Worm (Caenorhabditis elegans) whole organism, early embryonic: ENCODE measurements around the gene pos-1.

Experiments used
- B0310.2 ChIP-seq: sonication (generic microtip); optimal IDR thresholded peaks from 2 replicates; lab custom pipeline; 2016; ENCODE audit warnings: mild to moderate bottlenecking, missing genetic modification characterization, missing compliant biosample characterization
- F13C5.2 ChIP-seq: sonication (generic microtip); optimal IDR thresholded peaks from 2 replicates; lab custom pipeline; 2017; ENCODE audit warnings: mild to moderate bottlenecking, missing genetic modification characterization, inconsistent platforms, missing compliant biosample characterization
- aly-1 ChIP-seq: sonication (generic microtip); optimal IDR thresholded peaks from 2 replicates; lab custom pipeline; 2016; ENCODE audit warnings: missing genetic modification characterization, missing compliant biosample characterization
- ama-1 ChIP-seq: fragments of 150-350 bp; optimal IDR thresholded peaks from 2 replicates; lab custom pipeline; 2014
- ceh-13 ChIP-seq: fragments of 200-800 bp; sonication (Bioruptor generic); optimal IDR thresholded peaks from 2 replicates; lab custom pipeline; 2018; ENCODE audit warnings: mild to moderate bottlenecking, missing genetic modification characterization, missing compliant biosample characterization
- ceh-36 ChIP-seq: sonication (generic microtip); optimal IDR thresholded peaks from 2 replicates; lab custom pipeline; 2016; ENCODE audit warnings: missing genetic modification characterization, inconsistent platforms, missing compliant biosample characterization
- ets-7 ChIP-seq: sonication (generic microtip); optimal IDR thresholded peaks from 2 replicates; lab custom pipeline; 2016; ENCODE audit warnings: missing genotype, missing genetic modification characterization, missing compliant biosample characterization
- flt-1 ChIP-seq: fragments of 200-800 bp; sonication (Bioruptor generic); IDR thresholded peaks from 2 replicates; pipeline ENCODE4 v1.3.6; 2022; ENCODE audit warnings: missing genetic modification characterization, missing compliant biosample characterization
- hmbx-1 ChIP-seq: sonication (generic microtip); optimal IDR thresholded peaks from 2 replicates; lab custom pipeline; 2016; ENCODE audit warnings: mild to moderate bottlenecking, missing genetic modification characterization, missing compliant biosample characterization
- hmg-4 ChIP-seq: fragments of 200-800 bp; sonication (Bioruptor generic); optimal IDR thresholded peaks from 2 replicates; lab custom pipeline; 2018; ENCODE audit warnings: mild to moderate bottlenecking, missing genetic modification characterization, missing compliant biosample characterization
- hnd-1 ChIP-seq: sonication (generic microtip); optimal IDR thresholded peaks from 2 replicates; lab custom pipeline; 2016; ENCODE audit warnings: missing genetic modification characterization, missing compliant biosample characterization
- pes-1 ChIP-seq: fragments of 200-800 bp; sonication (Bioruptor generic); IDR thresholded peaks from 2 replicates; pipeline ENCODE4 v1.3.6; 2022; ENCODE audit warnings: missing genetic modification reagents, missing genetic modification characterization, missing compliant biosample characterization
- scrt-1 ChIP-seq: fragments of 200-800 bp; sonication (Bioruptor generic); IDR thresholded peaks from 2 replicates; pipeline ENCODE4 v1.3.6; 2022; ENCODE audit warnings: missing genetic modification characterization, missing compliant biosample characterization
- sea-1 ChIP-seq: fragments of 200-800 bp; sonication (Bioruptor generic); conservative IDR thresholded peaks from 2 replicates; pipeline ENCODE4 v1.3.6; 2022; ENCODE audit warnings: missing genetic modification characterization, missing compliant biosample characterization
- tbx-11 ChIP-seq: fragments of 200-800 bp; sonication (Bioruptor generic); IDR thresholded peaks from 2 replicates; pipeline ENCODE4 v1.3.6; 2022; ENCODE audit warnings: missing genetic modification characterization, missing compliant biosample characterization
- tbx-37 ChIP-seq: fragments of 200-800 bp; sonication (Bioruptor generic); conservative IDR thresholded peaks from 2 replicates; pipeline ENCODE4 v1.3.6; 2022; ENCODE audit warnings: missing genetic modification reagents, missing genetic modification characterization, missing compliant biosample characterization
- tra-4 ChIP-seq: sonication (generic microtip); optimal IDR thresholded peaks from 2 replicates; lab custom pipeline; 2017; ENCODE audit warnings: missing genetic modification characterization, missing compliant biosample characterization

The pos-1 gene

DNA sequence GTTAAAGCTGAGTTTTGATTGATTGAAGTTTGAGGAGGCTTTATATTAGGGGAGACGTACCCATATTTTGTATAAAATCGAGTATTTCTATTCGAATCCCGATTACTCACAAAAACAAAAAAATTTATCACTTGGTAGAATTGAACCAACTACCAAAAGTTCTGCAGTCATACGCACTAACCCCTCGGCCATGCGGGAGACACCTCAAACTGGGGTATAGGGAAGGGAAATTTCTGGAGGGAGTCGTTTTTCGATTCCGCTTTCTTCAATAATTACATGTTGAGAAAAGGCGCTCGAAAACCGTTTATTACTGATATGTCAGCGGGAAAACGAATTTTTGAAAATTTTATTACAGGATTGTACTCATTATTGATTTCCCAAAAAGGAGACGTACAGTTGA, 17.4 kb downstream of the pos-1 start:
- TF ChIP-seq pes-1 (GFP tag; lab: Robert Waterston, UW) = peak; percentile 86
- peak; percentile 80 for TF ChIP-seq sea-1 (GFP tag; lab: Robert Waterston, UW)
- TF ChIP-seq scrt-1 (GFP tag; lab: Robert Waterston, UW) = peak; percentile 84
- peak; percentile 75 for TF ChIP-seq tbx-11
- TF ChIP-seq tbx-37 (GFP tag; lab: Robert Waterston, UW) = peak; percentile 60
- peak; percentile 80 for TF ChIP-seq flt-1 (GFP tag; lab: Robert Waterston, UW)

DNA sequence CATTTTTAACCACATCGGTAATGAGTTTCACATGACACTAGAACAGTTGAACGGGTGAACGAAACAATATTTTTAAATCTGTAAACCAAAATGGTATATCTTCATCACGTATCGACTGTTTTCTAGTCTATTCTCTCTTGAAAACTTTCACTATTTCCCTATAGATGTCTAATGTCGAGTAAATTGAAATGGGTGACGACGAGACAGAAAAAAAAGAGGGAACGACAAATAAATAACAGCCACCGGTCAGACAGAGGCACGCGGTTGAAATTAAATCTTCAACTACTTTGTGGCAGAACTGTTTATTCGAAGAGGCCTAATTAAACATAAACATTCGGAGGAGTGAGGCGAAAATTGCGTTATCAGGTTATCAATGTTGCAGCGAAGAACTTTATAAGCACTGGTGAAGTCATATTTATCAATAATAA, 20.5 kb downstream of the pos-1 start:
- TF ChIP-seq ceh-36 (tag; lab: Kevin White, UChicago) = no peak

ce11 chrV:8435292-8435691, 21.4 kb downstream of the pos-1 start:
- no peak for TF ChIP-seq tbx-11
- TF ChIP-seq tbx-37 (GFP tag; lab: Robert Waterston, UW) = no peak
- TF ChIP-seq ceh-36 (tag; lab: Kevin White, UChicago) = no peak
- TF ChIP-seq hmg-4 (GFP tag; lab: Kevin White, UChicago) = no peak
- no peak for TF ChIP-seq ceh-13 (GFP tag; lab: Kevin White, UChicago)

DNA sequence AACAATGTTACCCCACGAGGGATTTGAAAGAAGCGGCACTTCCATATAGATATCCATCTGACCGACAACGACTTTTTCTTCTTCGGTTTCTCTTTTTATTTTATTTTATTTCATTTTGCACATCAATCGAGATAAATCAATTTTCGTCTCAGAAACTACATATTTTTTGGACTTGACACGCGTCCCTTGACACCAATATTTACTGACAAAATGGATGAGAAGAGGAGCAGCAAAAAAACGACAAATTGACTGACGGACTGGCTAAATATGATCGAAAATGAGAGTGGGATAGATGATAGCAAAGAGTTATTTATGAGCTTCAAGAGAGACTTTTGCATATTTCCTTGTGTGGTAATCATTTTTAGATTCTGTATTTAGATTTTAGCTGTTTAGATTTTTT, 23.5 kb downstream of the pos-1 start:
- TF ChIP-seq tra-4 (tag; lab: Kevin White, UChicago) (no peak), scrt-1 (GFP tag; lab: Robert Waterston, UW) (no peak), pes-1 (GFP tag; lab: Robert Waterston, UW) (no peak), ceh-36 (tag; lab: Kevin White, UChicago) (no peak), B0310.2 (tag; lab: Kevin White, UChicago) (no peak), aly-1 (tag; lab: Kevin White, UChicago) (no peak), ama-1 (lab: Kevin White, UChicago) (no peak), ceh-13 (GFP tag; lab: Kevin White, UChicago) (no peak)

ce11 chrV:8444357-8444856, 30.5 kb downstream of the pos-1 start, which contains the start of gene lmd-3:
Gene lmd-3, minus strand, starts transcription at chrV:8444806.
- TF ChIP-seq tbx-37 (GFP tag; lab: Robert Waterston, UW) (no peak), ceh-36 (tag; lab: Kevin White, UChicago) (no peak), ama-1 (lab: Kevin White, UChicago) (no peak), hmbx-1 (tag; lab: Kevin White, UChicago) (no peak), ets-7 (tag; lab: Kevin White, UChicago) (no peak), aly-1 (tag; lab: Kevin White, UChicago) (no peak), flt-1 (GFP tag; lab: Robert Waterston, UW) (no peak), scrt-1 (GFP tag; lab: Robert Waterston, UW) (no peak)

DNA sequence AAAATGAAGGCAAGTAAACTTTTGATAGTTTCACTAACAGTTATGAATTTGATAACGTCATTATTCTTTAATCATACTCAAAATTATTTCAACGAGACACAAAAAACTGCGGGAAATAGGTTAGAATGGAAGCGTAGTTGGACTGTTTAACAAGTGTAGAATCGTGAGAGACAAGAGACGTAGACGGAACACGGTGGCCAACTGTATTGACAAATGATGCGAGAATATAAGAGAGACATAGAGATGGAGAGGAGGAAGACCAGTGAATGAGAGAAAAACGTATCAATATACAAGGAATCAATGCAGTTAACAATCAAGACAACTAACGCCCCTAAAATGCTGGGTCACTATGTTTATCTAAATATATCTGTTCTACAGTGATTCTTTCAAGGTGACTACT, 31.8 kb downstream of the pos-1 start:
- TF ChIP-seq ets-7 (tag; lab: Kevin White, UChicago) (no peak), tra-4 (tag; lab: Kevin White, UChicago) (no peak), pes-1 (GFP tag; lab: Robert Waterston, UW) (no peak), tbx-37 (GFP tag; lab: Robert Waterston, UW) (no peak), tbx-11 (no peak), scrt-1 (GFP tag; lab: Robert Waterston, UW) (no peak), hnd-1 (tag; lab: Kevin White, UChicago) (no peak), F13C5.2 (no peak), hmbx-1 (tag; lab: Kevin White, UChicago) (no peak), sea-1 (GFP tag; lab: Robert Waterston, UW) (no peak), ceh-36 (tag; lab: Kevin White, UChicago) (no peak), hmg-4 (GFP tag; lab: Kevin White, UChicago) (no peak), aly-1 (tag; lab: Kevin White, UChicago) (no peak)

DNA sequence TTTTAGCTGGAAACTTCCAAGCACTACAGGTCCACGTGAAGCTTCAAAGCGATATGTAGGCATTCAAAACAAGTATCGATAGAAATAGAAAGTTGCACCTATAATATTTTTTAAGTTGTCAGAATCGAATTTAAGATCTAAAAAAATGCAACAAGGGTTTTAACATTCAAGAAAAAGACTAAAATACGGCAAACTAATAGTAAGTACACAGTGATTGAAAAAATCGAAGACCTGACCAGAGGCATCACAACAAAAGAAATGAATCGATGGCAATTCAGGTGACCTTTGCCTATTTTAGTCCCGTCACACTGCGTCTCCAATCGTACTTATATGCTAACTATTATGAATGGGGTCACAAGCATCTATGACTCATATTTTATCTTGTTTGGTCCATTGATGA, 34.0 kb downstream of the pos-1 start, which contains the start of gene T23B12.5:
T23B12.5 (minus strand) TSS at position 101 of the 400 bp plus-strand sequence.
- TF ChIP-seq hnd-1 (tag; lab: Kevin White, UChicago) = no peak
- no peak for TF ChIP-seq tra-4 (tag; lab: Kevin White, UChicago)
- no peak for TF ChIP-seq ets-7 (tag; lab: Kevin White, UChicago)
- TF ChIP-seq sea-1 (GFP tag; lab: Robert Waterston, UW) = no peak
- TF ChIP-seq aly-1 (tag; lab: Kevin White, UChicago) = no peak
- TF ChIP-seq tbx-37 (GFP tag; lab: Robert Waterston, UW) = no peak
- TF ChIP-seq tbx-11 = no peak
- no peak for TF ChIP-seq hmbx-1 (tag; lab: Kevin White, UChicago)

DNA sequence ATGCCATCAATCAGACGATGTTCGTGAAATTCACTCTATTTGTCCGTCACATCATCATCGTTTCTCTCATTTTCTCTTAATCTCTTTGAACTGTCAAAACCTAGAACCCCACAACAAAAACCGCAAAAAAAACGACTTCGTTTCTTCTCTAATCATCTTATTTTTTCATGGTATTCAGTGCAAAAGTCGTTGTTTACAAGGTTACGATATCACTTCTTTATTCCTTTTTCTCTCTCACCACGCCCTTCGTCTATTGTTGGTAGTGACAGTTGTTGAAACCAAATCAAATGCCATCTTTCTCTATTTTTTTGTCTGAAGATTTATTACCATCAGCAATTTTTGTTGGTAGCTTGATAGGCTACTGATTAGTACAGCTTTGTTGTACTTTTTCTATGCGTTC, 35.4 kb downstream of the pos-1 start:
- TF ChIP-seq flt-1 (GFP tag; lab: Robert Waterston, UW) (no peak), pes-1 (GFP tag; lab: Robert Waterston, UW) (no peak), tbx-37 (GFP tag; lab: Robert Waterston, UW) (no peak), ceh-36 (tag; lab: Kevin White, UChicago) (no peak), hmg-4 (GFP tag; lab: Kevin White, UChicago) (no peak), hmbx-1 (tag; lab: Kevin White, UChicago) (no peak), ama-1 (lab: Kevin White, UChicago) (no peak), scrt-1 (GFP tag; lab: Robert Waterston, UW) (no peak), aly-1 (tag; lab: Kevin White, UChicago) (no peak)
